Fruit fly (Drosophila melanogaster) whole organism: ENCODE data around the gene AhcyL2.
A peak's percentile ranks its signal among the peaks of the same experiment; 100 is the strongest.

Experiments
- CG8478 ChIP-seq: fragments of >200 bp; optimal IDR thresholded peaks from 2 replicates; lab custom pipeline; 2018; ENCODE audit warnings: inconsistent platforms
- Dll ChIP-seq: fragments of >200 bp; optimal IDR thresholded peaks from 2 replicates; lab custom pipeline; 2017
- EcR ChIP-seq, 2 experiments: fragments of >200 bp; optimal IDR thresholded peaks; 2 replicates each; lab custom pipeline; 2017; ENCODE audit warnings: missing biosample characterization in 2 of 2, missing genetic modification characterization in 2 of 2, missing genetic modification reagents in 2 of 2
- pan ChIP-seq: fragments of >200 bp; optimal IDR thresholded peaks from 2 replicates; lab custom pipeline; 2017
- psq ChIP-seq: fragments of >200 bp; optimal IDR thresholded peaks from 2 replicates; lab custom pipeline; 2017
- usp ChIP-seq: fragments of >200 bp; optimal IDR thresholded peaks from 2 replicates; lab custom pipeline; 2017; ENCODE audit warnings: missing biosample characterization, missing genetic modification characterization, mixed read lengths

AhcyL2 gene

dm6 chr3R:16957759-16958536, 24.0 kb downstream of the AhcyL2 start:
- TF ChIP-seq EcR (GFP tag; optimal IDR thresholded peaks at IDR 0.05; lab: Kevin White, UChicago) (no peak), psq (lab: Kevin White, UChicago) (no peak), usp (no peak), pan (lab: Kevin White, UChicago) (no peak), CG8478 (lab: Kevin White, UChicago) (no peak), Dll (lab: Kevin White, UChicago) (no peak)

- TF ChIP-seq Dll (lab: Kevin White, UChicago) = no peak
- TF ChIP-seq EcR (GFP tag; optimal IDR thresholded peaks at IDR 0.05; lab: Kevin White, UChicago) = no peak
- no peak for TF ChIP-seq psq (lab: Kevin White, UChicago)
- TF ChIP-seq pan (lab: Kevin White, UChicago) = no peak
- no peak for TF ChIP-seq usp
- no peak for TF ChIP-seq CG8478 (lab: Kevin White, UChicago)
Measured at dm6 chr3R:16954423-16954822, 27.5 kb downstream of the AhcyL2 start.

- no peak for TF ChIP-seq psq (lab: Kevin White, UChicago)
- no peak for TF ChIP-seq pan (lab: Kevin White, UChicago)
- no peak for TF ChIP-seq Dll (lab: Kevin White, UChicago)
- no peak for TF ChIP-seq EcR (GFP tag; optimal IDR thresholded peaks at IDR 0.05; lab: Kevin White, UChicago)
- no peak for TF ChIP-seq usp
- no peak for TF ChIP-seq CG8478 (lab: Kevin White, UChicago)
Measured at dm6 chr3R:16951374-16951773, 30.6 kb downstream of the AhcyL2 start.

dm6 chr3R:16948667-16949066, 33.3 kb downstream of the AhcyL2 start:
- TF ChIP-seq pan (lab: Kevin White, UChicago) (no peak), CG8478 (lab: Kevin White, UChicago) (peak; percentile 54), Dll (lab: Kevin White, UChicago) (peak; percentile 73), usp (no peak)

dm6 chr3R:16944267-16944666, 37.7 kb downstream of the AhcyL2 start:
- no peak for TF ChIP-seq pan (lab: Kevin White, UChicago)
- TF ChIP-seq EcR (GFP tag; optimal IDR thresholded peaks at IDR 0.05; lab: Kevin White, UChicago) = no peak
- no peak for TF ChIP-seq psq (lab: Kevin White, UChicago)
- no peak for TF ChIP-seq usp
- TF ChIP-seq CG8478 (lab: Kevin White, UChicago) = no peak
- TF ChIP-seq Dll (lab: Kevin White, UChicago) = no peak

- TF ChIP-seq Dll (lab: Kevin White, UChicago) (no peak), psq (lab: Kevin White, UChicago) (no peak), pan (lab: Kevin White, UChicago) (no peak), EcR (GFP tag; optimal IDR thresholded peaks at IDR 0.05; lab: Kevin White, UChicago) (no peak), CG8478 (lab: Kevin White, UChicago) (no peak)
Measured at dm6 chr3R:16941285-16941684, 40.7 kb downstream of the AhcyL2 start.

dm6 chr3R:16940520-16940919, 41.4 kb downstream of the AhcyL2 start:
- TF ChIP-seq CG8478 (lab: Kevin White, UChicago) (no peak), psq (lab: Kevin White, UChicago) (no peak), usp (no peak), pan (lab: Kevin White, UChicago) (no peak), EcR (GFP tag; optimal IDR thresholded peaks at IDR 0.05; lab: Kevin White, UChicago) (no peak), Dll (lab: Kevin White, UChicago) (no peak)

dm6 chr3R:16936319-16936718, 45.6 kb downstream of the AhcyL2 start:
- no peak for TF ChIP-seq CG8478 (lab: Kevin White, UChicago)
- TF ChIP-seq psq (lab: Kevin White, UChicago) = no peak
- TF ChIP-seq pan (lab: Kevin White, UChicago) = no peak
- TF ChIP-seq Dll (lab: Kevin White, UChicago) = no peak
- TF ChIP-seq EcR (GFP tag; optimal IDR thresholded peaks at IDR 0.05; lab: Kevin White, UChicago) = no peak
- TF ChIP-seq usp = no peak

dm6 chr3R:16934154-16934992, 47.6 kb downstream of the AhcyL2 start:
- TF ChIP-seq pan (lab: Kevin White, UChicago) (no peak), Dll (lab: Kevin White, UChicago) (peak; percentile 17), CG8478 (lab: Kevin White, UChicago) (peak; percentile 56)

dm6 chr3R:16933350-16933749, 48.6 kb downstream of the AhcyL2 start:
- TF ChIP-seq usp (no peak), Dll (lab: Kevin White, UChicago) (no peak), psq (lab: Kevin White, UChicago) (no peak), CG8478 (lab: Kevin White, UChicago) (no peak), EcR (GFP tag; optimal IDR thresholded peaks at IDR 0.05; lab: Kevin White, UChicago) (no peak), pan (lab: Kevin White, UChicago) (no peak)

- no peak for TF ChIP-seq CG8478 (lab: Kevin White, UChicago)
Measured at dm6 chr3R:16932868-16933267, 49.1 kb downstream of the AhcyL2 start.
